Fruit fly (Drosophila melanogaster) whole organism, prepupa: ENCODE results near the gene Rpn9.

Experiments used
- Blimp-1 ChIP-seq: fragments of 200-800 bp; sonication (Bioruptor generic); optimal IDR thresholded peaks from 3 replicates; lab custom pipeline; 2017; ENCODE audit warnings: missing biosample characterization, missing genetic modification characterization, mild to moderate bottlenecking, moderate library complexity, missing genetic modification reagents
- CG10631 ChIP-seq: fragments of 200-800 bp; sonication (Bioruptor generic); optimal IDR thresholded peaks from 2 replicates; lab custom pipeline; 2016; ENCODE audit warnings: missing biosample characterization, missing genetic modification characterization
- CG11294 ChIP-seq: fragments of 200-800 bp; sonication (Bioruptor generic); IDR thresholded peaks from 2 replicates; pipeline ENCODE4 v1.3.6; 2022; ENCODE audit warnings: missing biosample characterization, missing genetic modification characterization
- CG11902 ChIP-seq: fragments of 200-800 bp; sonication (Bioruptor generic); optimal IDR thresholded peaks from 3 replicates; lab custom pipeline; 2016; ENCODE audit warnings: missing biosample characterization, missing genetic modification characterization
- CG15336 ChIP-seq: fragments of 200-800 bp; sonication (Bioruptor generic); IDR thresholded peaks from 2 replicates; pipeline ENCODE4 v1.3.6; 2022; ENCODE audit warnings: missing biosample characterization, missing genetic modification characterization
- CG1621 ChIP-seq: fragments of 200-800 bp; sonication (Bioruptor generic); optimal IDR thresholded peaks from 3 replicates; lab custom pipeline; 2018; ENCODE audit warnings: missing biosample characterization, mild to moderate bottlenecking, missing genetic modification characterization
- CG16779 ChIP-seq: fragments of 200-800 bp; sonication (Bioruptor generic); optimal IDR thresholded peaks from 3 replicates; lab custom pipeline; 2017; ENCODE audit warnings: missing biosample characterization, mild to moderate bottlenecking, missing genetic modification characterization
- CG31627 ChIP-seq: fragments of 200-800 bp; sonication (Bioruptor generic); optimal IDR thresholded peaks from 3 replicates; lab custom pipeline; 2016; ENCODE audit warnings: missing biosample characterization, missing genetic modification characterization
- CG34406 ChIP-seq: fragments of 200-800 bp; sonication (Bioruptor generic); optimal IDR thresholded peaks from 3 replicates; lab custom pipeline; 2016; ENCODE audit warnings: missing biosample characterization, missing genetic modification characterization
- CG4318 ChIP-seq: fragments of 200-800 bp; sonication (Bioruptor generic); optimal IDR thresholded peaks from 3 replicates; lab custom pipeline; 2017; ENCODE audit warnings: missing biosample characterization, mild to moderate bottlenecking, missing genetic modification characterization
- CG6163 ChIP-seq: fragments of 200-800 bp; sonication (Bioruptor generic); IDR thresholded peaks from 3 replicates; pipeline ENCODE4 v1.3.6; 2022; ENCODE audit warnings: missing biosample characterization, missing genetic modification characterization
- CG6276 ChIP-seq: fragments of 200-800 bp; sonication (Bioruptor generic); optimal IDR thresholded peaks from 2 replicates; lab custom pipeline; 2017; ENCODE audit warnings: missing biosample characterization, mild to moderate bottlenecking, missing genetic modification characterization
- CG6792 ChIP-seq: fragments of 200-800 bp; sonication (Bioruptor generic); optimal IDR thresholded peaks from 3 replicates; lab custom pipeline; 2016; ENCODE audit warnings: missing biosample characterization, missing genetic modification characterization
- CG6808 ChIP-seq: fragments of 200-800 bp; sonication (Bioruptor generic); optimal IDR thresholded peaks from 3 replicates; lab custom pipeline; 2017; ENCODE audit warnings: missing biosample characterization, missing genetic modification characterization, mild to moderate bottlenecking, moderate library complexity, missing genetic modification reagents
- CG6854 ChIP-seq: fragments of 200-800 bp; sonication (Bioruptor generic); optimal IDR thresholded peaks from 2 replicates; lab custom pipeline; 2017; ENCODE audit warnings: missing biosample characterization, mild to moderate bottlenecking, missing genetic modification characterization
- CG7368 ChIP-seq: fragments of 200-800 bp; sonication (Bioruptor generic); optimal IDR thresholded peaks from 3 replicates; lab custom pipeline; 2016; ENCODE audit warnings: missing biosample characterization, missing genetic modification characterization
- CG8119 ChIP-seq: fragments of 200-800 bp; sonication (Bioruptor generic); IDR thresholded peaks from 3 replicates; pipeline ENCODE4 v1.3.6; 2022; ENCODE audit warnings: missing biosample characterization, missing genetic modification characterization
- CG8319 ChIP-seq: fragments of 200-800 bp; sonication (Bioruptor generic); optimal IDR thresholded peaks from 3 replicates; lab custom pipeline; 2016; ENCODE audit warnings: missing biosample characterization, missing genetic modification characterization
- CG9139 ChIP-seq: fragments of 200-800 bp; sonication (Bioruptor generic); optimal IDR thresholded peaks from 3 replicates; lab custom pipeline; 2017; ENCODE audit warnings: missing biosample characterization, mild to moderate bottlenecking, missing genetic modification characterization
- Eip75B ChIP-seq: fragments of 200-800 bp; sonication (Bioruptor generic); optimal IDR thresholded peaks from 3 replicates; lab custom pipeline; 2016; ENCODE audit warnings: missing biosample characterization, missing genetic modification characterization
- Eip78C ChIP-seq: fragments of 200-800 bp; sonication (Bioruptor generic); peaks from one replicate; lab custom pipeline; 2016; ENCODE audit warnings: missing biosample characterization, missing genetic modification characterization
- Eip93F ChIP-seq: fragments of 200-800 bp; sonication (Bioruptor generic); optimal IDR thresholded peaks from 2 replicates; lab custom pipeline; 2016; ENCODE audit warnings: missing biosample characterization, mild to moderate bottlenecking, missing genetic modification characterization
- Ets21C ChIP-seq: fragments of 200-800 bp; sonication (Bioruptor generic); optimal IDR thresholded peaks from 3 replicates; lab custom pipeline; 2016; ENCODE audit warnings: missing biosample characterization, missing genetic modification characterization
- Ets96B ChIP-seq: fragments of 200-800 bp; optimal IDR thresholded peaks from 2 replicates; lab custom pipeline; 2019; ENCODE audit warnings: missing biosample characterization, mild to moderate bottlenecking, missing genetic modification characterization, moderate library complexity
- Gug ChIP-seq: fragments of 200-800 bp; sonication (Bioruptor generic); IDR thresholded peaks from 2 replicates; pipeline ENCODE4 v1.3.6; 2022; ENCODE audit warnings: missing biosample characterization, missing genetic modification characterization
- Hr38 ChIP-seq: sonication (Bioruptor generic); optimal IDR thresholded peaks from 2 replicates; lab custom pipeline; 2016; ENCODE audit warnings: missing biosample characterization, missing genetic modification characterization
- Hr39 ChIP-seq: fragments of 200-800 bp; sonication (Bioruptor generic); optimal IDR thresholded peaks from 2 replicates; lab custom pipeline; 2016; ENCODE audit warnings: missing biosample characterization, missing genetic modification characterization
- Hr4 ChIP-seq: fragments of 200-800 bp; sonication (Bioruptor generic); optimal IDR thresholded peaks from 3 replicates; lab custom pipeline; 2016; ENCODE audit warnings: missing biosample characterization, missing genetic modification characterization
- Lpt ChIP-seq: fragments of 200-800 bp; sonication (Bioruptor generic); optimal IDR thresholded peaks from 3 replicates; lab custom pipeline; 2016; ENCODE audit warnings: missing biosample characterization, missing genetic modification characterization
- OdsH ChIP-seq: fragments of 200-800 bp; sonication (Bioruptor generic); optimal IDR thresholded peaks from 3 replicates; lab custom pipeline; 2016; ENCODE audit warnings: missing biosample characterization, missing genetic modification characterization
- Smox ChIP-seq: fragments of 200-800 bp; sonication (Bioruptor generic); optimal IDR thresholded peaks from 3 replicates; lab custom pipeline; 2016; ENCODE audit warnings: missing biosample characterization, missing genetic modification characterization
- Sox102F ChIP-seq: fragments of 200-800 bp; sonication (Bioruptor generic); optimal IDR thresholded peaks from 2 replicates; lab custom pipeline; 2016; ENCODE audit warnings: missing biosample characterization, mild to moderate bottlenecking, missing genetic modification characterization
- Sox14 ChIP-seq: fragments of 200-800 bp; sonication (Bioruptor generic); optimal IDR thresholded peaks from 3 replicates; lab custom pipeline; 2016; ENCODE audit warnings: missing biosample characterization, missing genetic modification characterization
- Sox15 ChIP-seq: fragments of 200-800 bp; sonication (Bioruptor generic); optimal IDR thresholded peaks from 3 replicates; lab custom pipeline; 2016; ENCODE audit warnings: missing biosample characterization, missing genetic modification characterization
- achi ChIP-seq: fragments of 200-800 bp; sonication (Bioruptor generic); optimal IDR thresholded peaks from 3 replicates; lab custom pipeline; 2016; ENCODE audit warnings: missing biosample characterization, missing genetic modification characterization
- cyc ChIP-seq: fragments of 200-800 bp; sonication (Bioruptor generic); optimal IDR thresholded peaks from 3 replicates; lab custom pipeline; 2016; ENCODE audit warnings: missing biosample characterization, missing genetic modification characterization
- dac ChIP-seq: fragments of 200-800 bp; sonication (Bioruptor generic); optimal IDR thresholded peaks from 2 replicates; lab custom pipeline; 2017; ENCODE audit warnings: missing biosample characterization, mild to moderate bottlenecking, missing genetic modification characterization
- dsx ChIP-seq: fragments of 200-800 bp; optimal IDR thresholded peaks from 3 replicates; lab custom pipeline; 2019; ENCODE audit warnings: missing biosample characterization, mild to moderate bottlenecking, missing genetic modification characterization, moderate library complexity; ENCODE audit not compliant: poor library complexity, severe bottlenecking
- eg ChIP-seq: fragments of 200-800 bp; sonication (Bioruptor generic); IDR thresholded peaks from 3 replicates; pipeline ENCODE4 v1.3.6; 2022; ENCODE audit warnings: missing biosample characterization, missing genetic modification characterization
- esn ChIP-seq: fragments of 200-800 bp; sonication (Bioruptor generic); optimal IDR thresholded peaks from 2 replicates; lab custom pipeline; 2016; ENCODE audit warnings: missing biosample characterization, mild to moderate bottlenecking, missing genetic modification characterization, moderate library complexity
- fd59A ChIP-seq: fragments of 200-800 bp; sonication (Bioruptor generic); optimal IDR thresholded peaks from 2 replicates; lab custom pipeline; 2017; ENCODE audit warnings: missing biosample characterization, mild to moderate bottlenecking, missing genetic modification characterization, missing genetic modification reagents
- fd85E ChIP-seq: fragments of 200-800 bp; sonication (Bioruptor generic); optimal IDR thresholded peaks from 3 replicates; lab custom pipeline; 2016; ENCODE audit warnings: missing biosample characterization, missing genetic modification characterization
- fkh ChIP-seq: fragments of 200-800 bp; sonication (Bioruptor generic); optimal IDR thresholded peaks from 3 replicates; lab custom pipeline; 2017; ENCODE audit warnings: missing biosample characterization, mild to moderate bottlenecking, missing genetic modification characterization, moderate library complexity
- lz ChIP-seq: fragments of 200-800 bp; sonication (Bioruptor generic); optimal IDR thresholded peaks from 3 replicates; lab custom pipeline; 2016; ENCODE audit warnings: missing biosample characterization, missing genetic modification characterization
- net ChIP-seq: fragments of 200-800 bp; sonication (Bioruptor generic); optimal IDR thresholded peaks from 3 replicates; lab custom pipeline; 2016; ENCODE audit warnings: missing biosample characterization, missing genetic modification characterization
- pdm3 ChIP-seq: fragments of 200-800 bp; sonication (Bioruptor generic); optimal IDR thresholded peaks from 3 replicates; lab custom pipeline; 2016; ENCODE audit warnings: missing biosample characterization, missing genetic modification characterization
- salr ChIP-seq, 2 experiments: fragments of 200-800 bp; sonication (Bioruptor generic); optimal IDR thresholded peaks; 3 replicates each; lab custom pipeline; 2016 to 2018; ENCODE audit warnings: missing biosample characterization in 2 of 2, missing genetic modification characterization in 2 of 2, mild to moderate bottlenecking in 1 of 2
- spab ChIP-seq: fragments of 200-800 bp; sonication (Bioruptor generic); optimal IDR thresholded peaks from 2 replicates; lab custom pipeline; 2017; ENCODE audit warnings: missing biosample characterization, mild to moderate bottlenecking, missing genetic modification characterization, missing genetic modification reagents
- vri ChIP-seq: fragments of 200-800 bp; sonication (Bioruptor generic); optimal IDR thresholded peaks from 3 replicates; lab custom pipeline; 2016; ENCODE audit warnings: missing biosample characterization, mild to moderate bottlenecking, missing genetic modification characterization

The Rpn9 gene

DNA sequence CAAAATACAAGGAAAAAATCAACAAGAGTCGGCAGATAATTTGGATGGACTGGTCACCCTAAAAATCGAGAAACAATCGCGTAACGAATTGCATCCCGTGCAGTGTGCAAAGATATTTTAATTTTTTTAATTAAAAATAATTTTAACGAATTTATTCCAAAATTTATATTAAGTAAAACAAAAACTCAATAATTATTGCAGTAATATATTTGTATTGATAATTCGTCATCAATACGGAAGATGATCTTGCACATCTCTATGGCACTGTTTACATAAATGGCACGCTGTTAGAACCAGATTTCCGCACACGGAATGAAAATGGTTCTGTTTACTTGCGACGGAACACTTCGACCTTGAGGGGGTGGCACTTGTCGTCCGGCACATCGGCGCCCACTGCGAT, 39.5 kb upstream of the Rpn9 start, which contains the start of gene tst (continued):
- peak; percentile 29 for TF ChIP-seq CG6854 (GFP tag; lab: Kevin White, UChicago)
- peak; percentile 84 for TF ChIP-seq CG6792 (GFP tag; lab: Kevin White, UChicago)
- TF ChIP-seq Smox = no peak
- no peak for TF ChIP-seq CG6808 (GFP tag; lab: Kevin White, UChicago)
- TF ChIP-seq fkh = peak; percentile 90
- peak; percentile 78 for TF ChIP-seq lz (GFP tag; lab: Kevin White, UChicago)
- peak; percentile 81 for TF ChIP-seq pdm3 (GFP tag; lab: Kevin White, UChicago)

DNA sequence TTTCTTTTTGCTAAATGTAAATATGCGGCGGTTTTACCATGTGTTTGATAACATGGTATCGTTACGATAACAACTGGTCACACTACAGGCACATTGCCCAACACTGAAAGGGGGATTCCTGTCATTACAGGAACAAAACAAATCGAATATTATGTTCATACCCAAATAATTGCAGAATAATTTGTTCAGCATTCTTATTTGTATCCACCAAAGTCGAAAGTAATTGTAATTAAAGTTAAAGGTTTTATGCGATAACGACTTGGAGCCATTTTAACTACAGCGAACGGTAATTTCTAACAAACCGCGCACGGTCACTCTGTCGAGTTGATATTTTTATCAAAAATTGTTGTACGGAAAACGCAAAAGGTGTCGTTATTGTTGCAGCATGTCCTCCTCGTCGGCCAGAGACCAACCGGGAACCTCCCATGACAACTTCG, 34.2 kb upstream of the Rpn9 start, which contains the start of the genes CG10214 and CG10375:
Gene CG10214 (minus strand): TSS at position 72 of the 437 bp plus-strand sequence.
Gene CG10375 (plus strand): TSS at position 296 of the 437 bp plus-strand sequence.
- TF ChIP-seq Smox (peak; percentile 60), CG8119 (peak; percentile 53; the same call in 1 of the 3 replicates), Sox15 (GFP tag; lab: Kevin White, UChicago) (peak; percentile 44), achi (peak; percentile 61), salr (GFP tag; optimal IDR thresholded peaks at IDR 0.05; lab: Kevin White, UChicago) (peak; percentile 5 to 21), CG31627 (GFP tag; lab: Kevin White, UChicago) (peak; percentile 79), lz (GFP tag; lab: Kevin White, UChicago) (peak; percentile 81), Blimp-1 (GFP tag; lab: Kevin White, UChicago) (no peak), CG16779 (no peak), Eip75B (peak; percentile 58), CG6163 (peak; percentile 74), Hr39 (GFP tag; lab: Kevin White, UChicago) (peak; percentile 72), CG1621 (tag; lab: Kevin White, UChicago) (peak; percentile 41), Hr4 (peak; percentile 69), Gug (GFP tag; lab: Robert Waterston, UW) (peak; percentile 57; the same call in 1 of the 2 replicates), dac (GFP tag; lab: Kevin White, UChicago) (peak; percentile 45), fd59A (GFP tag; lab: Kevin White, UChicago) (no peak), Eip93F (no peak), Ets96B (tag; lab: Kevin White, UChicago) (peak; percentile 53), CG10631 (GFP tag; lab: Kevin White, UChicago) (peak; percentile 74), CG9139 (GFP tag; lab: Kevin White, UChicago) (no peak), CG7368 (GFP tag; lab: Kevin White, UChicago) (peak; percentile 60), CG6808 (GFP tag; lab: Kevin White, UChicago) (peak; percentile 14), CG4318 (no peak), Lpt (GFP tag; lab: Kevin White, UChicago) (no peak), CG6854 (GFP tag; lab: Kevin White, UChicago) (peak; percentile 52), fd85E (GFP tag; lab: Kevin White, UChicago) (no peak), eg (peak; percentile 73; the same call in 2 of the 3 replicates), spab (GFP tag; lab: Kevin White, UChicago) (no peak), Sox102F (GFP tag; lab: Kevin White, UChicago) (peak; percentile 59), fkh (peak; percentile 88), CG6792 (GFP tag; lab: Kevin White, UChicago) (peak; percentile 56), Eip78C (GFP tag; lab: Kevin White, UChicago) (peak; percentile 80), esn (GFP tag; lab: Kevin White, UChicago) (peak; percentile 84), OdsH (peak; percentile 71), net (peak; percentile 22), CG6276 (GFP tag; lab: Kevin White, UChicago) (no peak), Ets21C (GFP tag; lab: Kevin White, UChicago) (no peak), CG11294 (GFP tag; lab: Robert Waterston, UW) (no peak), CG8319 (peak; percentile 46), CG15336 (GFP tag; lab: Robert Waterston, UW) (peak; percentile 45; the same call in 1 of the 2 replicates), vri (peak; percentile 72), cyc (GFP tag; lab: Kevin White, UChicago) (peak; percentile 72), CG11902 (peak; percentile 45), Hr38 (GFP tag; lab: Kevin White, UChicago) (peak; percentile 8), CG34406 (peak; percentile 60), Sox14 (GFP tag; lab: Kevin White, UChicago) (peak; percentile 81), dsx (GFP tag; lab: Kevin White, UChicago) (peak; percentile 43)
